Worm (Caenorhabditis elegans) whole organism, L4/young adult: Measurements from ENCODE around the gene idpc-1.

Experiments
- dao-5 ChIP-seq: sonication (generic microtip); optimal IDR thresholded peaks from 2 replicates; lab custom pipeline; 2016; ENCODE audit warnings: missing genotype, missing genetic modification characterization, moderate library complexity, missing compliant biosample characterization
- him-1 ChIP-seq: sonication (generic microtip); optimal IDR thresholded peaks from 2 replicates; lab custom pipeline; 2016; ENCODE audit warnings: missing genotype, missing genetic modification reagents, missing genetic modification characterization, missing compliant biosample characterization

DNA sequence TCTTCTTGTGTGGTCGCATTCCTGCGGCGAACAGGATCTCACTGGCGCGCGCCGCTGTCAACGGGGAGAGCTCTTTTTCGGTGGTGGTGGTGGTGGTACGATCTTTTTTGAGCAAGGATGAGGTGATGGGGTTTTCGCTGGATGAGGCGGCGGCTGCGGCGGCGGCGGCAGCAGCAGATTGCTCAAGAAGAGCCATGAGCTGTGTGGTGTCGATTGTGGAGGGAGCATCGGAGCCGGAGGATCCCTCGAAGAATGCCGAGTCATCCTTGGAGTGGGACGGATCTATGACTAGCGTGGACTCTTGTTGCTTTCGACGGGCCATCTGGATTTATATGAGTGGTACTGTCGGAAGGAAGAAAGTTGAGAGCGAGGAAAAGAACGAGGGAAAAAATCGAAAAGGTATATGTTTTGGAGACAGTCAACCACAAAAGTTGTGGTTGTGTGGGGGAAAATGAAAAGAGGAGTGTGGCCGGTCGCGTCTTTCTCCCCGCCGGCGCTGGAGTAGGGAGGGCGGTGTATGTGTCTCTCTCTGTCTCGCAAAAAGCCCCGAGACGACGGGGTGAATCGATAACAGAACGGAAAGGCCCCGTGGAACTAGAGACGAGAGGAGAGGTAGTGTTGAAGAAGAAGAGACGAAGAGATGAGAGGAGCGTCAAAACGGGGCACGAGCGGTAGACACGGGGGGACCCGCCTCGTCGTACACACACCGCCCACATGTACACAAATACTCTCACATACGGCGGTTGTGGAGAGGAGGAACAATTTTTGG, 39.6 kb downstream of the idpc-1 start:
- TF ChIP-seq him-1 (tag; lab: Kevin White, UChicago) (no peak), dao-5 (no peak)
